Fruit fly (Drosophila melanogaster): Measurements from ENCODE around the gene bnl.

DNA sequence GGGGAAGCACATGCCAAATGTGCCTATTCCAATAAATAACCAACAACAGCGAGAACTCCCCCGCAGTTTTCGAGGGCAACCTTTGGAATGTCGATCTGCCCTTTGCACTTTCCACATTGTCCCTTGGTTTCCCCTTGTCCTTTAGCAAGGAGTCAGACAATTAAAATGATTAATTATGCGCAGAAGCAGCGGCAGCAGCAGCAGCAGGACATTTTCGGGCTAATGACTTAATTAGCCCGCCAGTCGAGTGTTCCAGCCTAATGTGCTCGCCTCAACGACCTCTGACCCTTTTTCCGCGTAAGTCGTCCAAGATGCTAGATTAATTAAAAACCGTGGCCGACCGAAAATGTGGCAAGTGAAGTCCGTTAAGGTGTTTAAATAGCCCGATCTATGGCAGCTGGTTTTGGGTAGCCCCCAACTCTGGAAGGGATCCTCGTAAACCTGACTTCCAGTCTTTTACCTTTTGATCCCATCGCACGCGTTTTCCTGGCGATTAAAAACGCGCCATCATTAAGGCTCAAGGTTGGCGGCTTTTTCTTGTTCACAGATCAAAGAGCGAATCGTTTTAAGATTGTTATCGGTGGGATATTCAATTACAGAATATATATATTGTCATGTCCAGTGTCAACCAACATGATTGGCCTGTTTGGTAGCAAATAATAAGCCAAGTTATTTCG is 2.4 kb upstream of the bnl start:
- TF ChIP-seq Dll (optimal IDR thresholded peaks at IDR 0.05) (no peak), psq (optimal IDR thresholded peaks at IDR 0.05) (no peak), pan (optimal IDR thresholded peaks at IDR 0.05) (no peak), CG8478 (optimal IDR thresholded peaks at IDR 0.05) (no peak), usp (GFP tag; optimal IDR thresholded peaks at IDR 0.05) (no peak)

Measured in whole organism.